Worm (Caenorhabditis elegans): ENCODE data around the gene best-13.

Gene best-13

ce11 chrIV:9884257-9884656 is 19.5 kb upstream of the best-13 start, which contains the start of the genes prp-18 and mccc-1:
Gene prp-18, minus strand, starts transcription at chrIV:9884383.
Gene mccc-1, plus strand, starts transcription at chrIV:9884570.
- TF ChIP-seq nhr-28 (tag; optimal IDR thresholded peaks at IDR 0.05): no peak
- peak; percentile 56 for TF ChIP-seq lin-15B (tag; optimal IDR thresholded peaks at IDR 0.05)
- TF ChIP-seq pqm-1 (tag; optimal IDR thresholded peaks at IDR 0.05): no peak
- peak; percentile 36 for TF ChIP-seq isw-1 (GFP tag; IDR thresholded peaks at IDR 0.05)
- TF ChIP-seq mdl-1 (tag; optimal IDR thresholded peaks at IDR 0.05): peak in 1 of 2 experiments; percentile 16
- no peak for TF ChIP-seq egl-13 (tag; optimal IDR thresholded peaks at IDR 0.05)
- no peak for TF ChIP-seq hpl-2 (GFP tag; optimal IDR thresholded peaks at IDR 0.05)
- TF ChIP-seq efl-3 (GFP tag; optimal IDR thresholded peaks at IDR 0.05): no peak
- no peak for TF ChIP-seq pax-3 (tag; optimal IDR thresholded peaks at IDR 0.05)
- peak; percentile 30 for TF ChIP-seq blmp-1 (tag; optimal IDR thresholded peaks at IDR 0.05)
- TF ChIP-seq fkh-10 (GFP tag; optimal IDR thresholded peaks at IDR 0.05): peak; percentile 8
- TF ChIP-seq jun-1 (tag; optimal IDR thresholded peaks at IDR 0.05): no peak
- TF ChIP-seq nhr-11 (tag; optimal IDR thresholded peaks at IDR 0.05): no peak
- peak; percentile 67 to 70 for TF ChIP-seq efl-1 (optimal IDR thresholded peaks at IDR 0.05)
- TF ChIP-seq efl-1 (GFP tag; optimal IDR thresholded peaks at IDR 0.05 in 1 of 2): peak; percentile 64 to 91
- TF ChIP-seq lin-13 (GFP tag; optimal IDR thresholded peaks at IDR 0.05): no peak
- TF ChIP-seq unc-62 (GFP tag; optimal IDR thresholded peaks at IDR 0.05): no peak
- TF ChIP-seq zag-1 (tag; optimal IDR thresholded peaks at IDR 0.05): no peak
- no peak for TF ChIP-seq ztf-4 (tag; optimal IDR thresholded peaks at IDR 0.05)
- TF ChIP-seq fos-1 (tag; optimal IDR thresholded peaks at IDR 0.05): no peak
- peak; percentile 33 for TF ChIP-seq nhr-85 (tag)
- peak; percentile 74 for TF ChIP-seq lin-14 (GFP tag; optimal IDR thresholded peaks at IDR 0.05)
- TF ChIP-seq swsn-7 (tag; optimal IDR thresholded peaks at IDR 0.05): peak; percentile 33
- TF ChIP-seq grh-1 (GFP tag; IDR thresholded peaks at IDR 0.05): no peak
- peak in 1 of 3 experiments; percentile 62 for TF ChIP-seq ceh-82 (tag; optimal IDR thresholded peaks at IDR 0.05)
- no peak for TF ChIP-seq tlp-1 (tag; optimal IDR thresholded peaks at IDR 0.05)
- no peak for TF ChIP-seq lin-39 (tag; optimal IDR thresholded peaks at IDR 0.05)
- TF ChIP-seq alr-1 (tag; optimal IDR thresholded peaks at IDR 0.05; ENCODE audit: borderline replicate concordance): no peak
- peak; percentile 48 for TF ChIP-seq xbp-1 (tag; optimal IDR thresholded peaks at IDR 0.05)
- TF ChIP-seq unc-98 (GFP tag; IDR thresholded peaks at IDR 0.05): no peak
- TF ChIP-seq lsy-2 (tag; optimal IDR thresholded peaks at IDR 0.05): peak in 1 of 2 experiments; percentile 57
- no peak for TF ChIP-seq ets-5 (GFP tag; IDR thresholded peaks at IDR 0.05)
- peak; percentile 64 for TF ChIP-seq rnt-1 (tag; optimal IDR thresholded peaks at IDR 0.05)
- TF ChIP-seq pag-3 (tag; optimal IDR thresholded peaks at IDR 0.05; ENCODE audit: borderline replicate concordance, insufficient read depth): no peak
- TF ChIP-seq nhr-12 (tag; optimal IDR thresholded peaks at IDR 0.05): no peak
- TF ChIP-seq nhr-19 (GFP tag; conservative IDR thresholded peaks at IDR 0.05): peak; percentile 25; the same call in 1 of the 2 replicates
- no peak for TF ChIP-seq zip-4 (GFP tag; optimal IDR thresholded peaks at IDR 0.05)
- TF ChIP-seq nhr-71 (tag; optimal IDR thresholded peaks at IDR 0.05): no peak
- TF ChIP-seq nhr-47 (tag; optimal IDR thresholded peaks at IDR 0.05): no peak
- TF ChIP-seq ceh-88 (GFP tag; IDR thresholded peaks at IDR 0.05): no peak
- TF ChIP-seq skn-1 (tag; optimal IDR thresholded peaks at IDR 0.05): peak; percentile 28
- peak; percentile 61 for TF ChIP-seq snu-23 (GFP tag; optimal IDR thresholded peaks at IDR 0.05)
- TF ChIP-seq mep-1 (tag; optimal IDR thresholded peaks at IDR 0.05): peak; percentile 74
- no peak for TF ChIP-seq nhr-20 (tag; optimal IDR thresholded peaks at IDR 0.05)
- no peak for TF ChIP-seq lir-3 (tag; optimal IDR thresholded peaks at IDR 0.05; ENCODE audit: poor library complexity)
- peak; percentile 48 for TF ChIP-seq dsc-1 (tag; optimal IDR thresholded peaks at IDR 0.05)
- no peak for TF ChIP-seq ces-1 (GFP tag; optimal IDR thresholded peaks at IDR 0.05)
- TF ChIP-seq unc-86 (tag; optimal IDR thresholded peaks at IDR 0.05): peak; percentile 4
- TF ChIP-seq irx-1 (tag; optimal IDR thresholded peaks at IDR 0.05): no peak
- no peak for TF ChIP-seq ztf-11 (tag; optimal IDR thresholded peaks at IDR 0.05)
- TF ChIP-seq ceh-8 (GFP tag; optimal IDR thresholded peaks at IDR 0.05): no peak
- peak; percentile 72 to 76 for TF ChIP-seq lin-35 (GFP tag; optimal IDR thresholded peaks at IDR 0.05)
- TF ChIP-seq C34B4.2 (tag; optimal IDR thresholded peaks at IDR 0.05): no peak
- peak; percentile 62 for TF ChIP-seq C16A3.4 (tag; optimal IDR thresholded peaks at IDR 0.05)

All from whole organism, L1 larva.